Worm (Caenorhabditis elegans) whole organism, L1 larva: ENCODE results near the gene K06A9.2.

Source experiments
- ceh-63 ChIP-seq: fragments of 200-800 bp; sonication (Bioruptor generic); optimal IDR thresholded peaks from 2 replicates; lab custom pipeline; 2018; ENCODE audit warnings: mild to moderate bottlenecking, missing genetic modification characterization, missing compliant biosample characterization
- ceh-88 ChIP-seq: fragments of 200-800 bp; sonication (Bioruptor generic); IDR thresholded peaks from 2 replicates; pipeline ENCODE4 v1.3.6; 2022; ENCODE audit warnings: missing genetic modification characterization, missing compliant biosample characterization
- ets-5 ChIP-seq: fragments of 200-800 bp; sonication (Bioruptor generic); IDR thresholded peaks from 2 replicates; pipeline ENCODE4 v1.3.6; 2022; ENCODE audit warnings: missing genetic modification characterization, missing compliant biosample characterization
- fkh-10 ChIP-seq: sonication (generic microtip); optimal IDR thresholded peaks from 2 replicates; lab custom pipeline; 2017; ENCODE audit warnings: missing biosample characterization, missing genetic modification reagents, missing genetic modification characterization
- grh-1 ChIP-seq: fragments of 200-800 bp; sonication (Bioruptor generic); IDR thresholded peaks from 2 replicates; pipeline ENCODE4 v1.3.6; 2022; ENCODE audit warnings: missing genetic modification reagents, missing genetic modification characterization, missing compliant biosample characterization
- nhr-237 ChIP-seq: fragments of 150-350 bp; optimal IDR thresholded peaks from 2 replicates; lab custom pipeline; 2014; ENCODE audit warnings: missing biosample characterization, missing genetic modification characterization
- nhr-76 ChIP-seq: sonication (generic microtip); optimal IDR thresholded peaks from 2 replicates; lab custom pipeline; 2017; ENCODE audit warnings: missing biosample characterization, missing genetic modification characterization
- nhr-90 ChIP-seq: sonication (generic microtip); optimal IDR thresholded peaks from 2 replicates; lab custom pipeline; 2016; ENCODE audit warnings: mild to moderate bottlenecking, missing genetic modification characterization, missing compliant biosample characterization; ENCODE audit not compliant: poor library complexity
- pqm-1 ChIP-seq: sonication (generic microtip); optimal IDR thresholded peaks from 3 replicates; lab custom pipeline; 2017; ENCODE audit warnings: missing biosample characterization, missing genetic modification characterization
- skn-1 ChIP-seq: fragments of 150-350 bp; optimal IDR thresholded peaks from 2 replicates; lab custom pipeline; 2014; ENCODE audit warnings: missing biosample characterization, missing genetic modification characterization
- sox-4 ChIP-seq: sonication (generic microtip); optimal IDR thresholded peaks from 2 replicates; lab custom pipeline; 2016; ENCODE audit warnings: missing genetic modification characterization, missing compliant biosample characterization
- ztf-11 ChIP-seq, 2 experiments: sonication (generic microtip); optimal IDR thresholded peaks; 2 replicates each; lab custom pipeline; 2016 to 2017; ENCODE audit warnings: missing genetic modification characterization in 2 of 2, missing biosample characterization in 1 of 2, missing compliant biosample characterization in 1 of 2

DNA sequence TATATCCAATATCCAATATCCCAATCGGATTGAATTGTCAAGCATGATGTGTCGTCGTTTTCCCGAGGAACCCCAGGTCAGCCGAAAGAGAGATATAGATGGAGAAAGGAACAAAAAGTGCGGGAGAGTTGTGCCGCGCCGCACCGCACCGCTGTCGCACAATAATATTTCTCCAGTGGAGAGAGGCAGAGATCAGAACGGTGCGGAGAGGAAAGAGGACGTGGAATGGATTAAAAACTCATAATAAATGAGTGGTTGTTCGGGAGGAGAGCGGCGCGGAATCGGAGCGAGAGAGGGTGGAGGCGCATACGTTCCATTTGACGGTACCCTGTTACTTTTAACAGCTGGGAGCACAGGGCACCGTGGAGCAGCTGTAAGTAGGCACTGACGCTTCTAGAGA is 18.6 kb upstream of the K06A9.2 start:
- no peak for TF ChIP-seq ceh-63
- no peak for TF ChIP-seq skn-1
- TF ChIP-seq nhr-76 = no peak
- TF ChIP-seq nhr-90 (tag; lab: Kevin White, UChicago) = no peak
- no peak for TF ChIP-seq ceh-88
- no peak for TF ChIP-seq fkh-10 (GFP tag; lab: Kevin White, UChicago)
- TF ChIP-seq ztf-11 (tag; optimal IDR thresholded peaks at IDR 0.05; lab: Kevin White, UChicago) = no peak
- no peak for TF ChIP-seq sox-4 (tag; lab: Kevin White, UChicago)
- no peak for TF ChIP-seq grh-1 (GFP tag; lab: Robert Waterston, UW)
- TF ChIP-seq ets-5 (GFP tag; lab: Robert Waterston, UW) = no peak
- no peak for TF ChIP-seq nhr-237 (tag; lab: Kevin White, UChicago)
- TF ChIP-seq pqm-1 (tag; lab: Kevin White, UChicago) = no peak
